Worm (Caenorhabditis elegans) whole organism, mixed stage, embryonic: ENCODE measurements around the gene spig-1.

ENCODE experiments used
- blmp-1 ChIP-seq: fragments of 150-350 bp; optimal IDR thresholded peaks from 2 replicates; lab custom pipeline; 2014; ENCODE audit warnings: missing biosample characterization, missing genetic modification characterization
- mab-5 ChIP-seq: fragments of 150-350 bp; optimal IDR thresholded peaks from 2 replicates; lab custom pipeline; 2014; ENCODE audit warnings: missing biosample characterization, missing genetic modification characterization
- nhr-237 ChIP-seq: fragments of 150-350 bp; optimal IDR thresholded peaks from 2 replicates; lab custom pipeline; 2014; ENCODE audit warnings: missing biosample characterization, missing genetic modification characterization
- pha-4 ChIP-seq: fragments of 150-350 bp; optimal IDR thresholded peaks from 2 replicates; lab custom pipeline; 2018; ENCODE audit warnings: missing biosample characterization, missing genetic modification reagents, missing genetic modification characterization
- unc-62 ChIP-seq: fragments of 150-350 bp; optimal IDR thresholded peaks from 2 replicates; lab custom pipeline; 2014; ENCODE audit warnings: missing biosample characterization, missing genetic modification reagents, missing genetic modification characterization
- ztf-11 ChIP-seq: fragments of 150-350 bp; optimal IDR thresholded peaks from 2 replicates; lab custom pipeline; 2014; ENCODE audit warnings: missing biosample characterization, missing genetic modification characterization

DNA sequence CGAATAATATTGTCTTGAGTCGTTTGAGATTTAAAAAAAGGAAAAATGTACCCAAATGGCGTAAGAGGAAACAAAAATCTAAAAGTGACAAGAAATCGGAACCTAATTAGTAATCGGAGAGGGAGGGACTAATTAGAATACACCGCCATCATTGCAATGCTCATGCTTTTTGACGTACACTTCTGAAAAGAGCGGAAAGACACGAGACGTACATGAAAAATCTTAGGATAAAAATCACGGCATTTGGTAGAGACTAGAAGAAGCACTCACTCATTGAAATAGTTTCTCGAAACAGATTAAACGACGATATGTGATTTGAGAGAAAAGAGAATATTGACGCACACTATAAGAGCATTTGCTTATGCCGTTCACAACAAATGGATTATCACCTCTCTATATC, 28.5 kb upstream of the spig-1 start:
- no peak for TF ChIP-seq mab-5 (tag; lab: Kevin White, UChicago)
- no peak for TF ChIP-seq blmp-1 (tag; lab: Kevin White, UChicago)
- no peak for TF ChIP-seq ztf-11 (tag; lab: Kevin White, UChicago)
- no peak for TF ChIP-seq unc-62
- no peak for TF ChIP-seq nhr-237 (tag; lab: Kevin White, UChicago)
- TF ChIP-seq pha-4 = no peak
